Worm (Caenorhabditis elegans): Measurements from ENCODE around the gene F54D5.23.

F54D5.23 gene

ce11 chrII:11535924-11536323 is 33.2 kb downstream of the F54D5.23 start:
- TF ChIP-seq lsy-2 (tag; optimal IDR thresholded peaks at IDR 0.05) (no peak), zip-8 (tag; optimal IDR thresholded peaks at IDR 0.05) (peak; percentile 99)

ce11 chrII:11535429-11535828 is 33.7 kb downstream of the F54D5.23 start:
- TF ChIP-seq nhr-2 (tag; optimal IDR thresholded peaks at IDR 0.05) (peak; percentile 82), ztf-11 (tag; optimal IDR thresholded peaks at IDR 0.05) (peak; percentile 22), lin-32 (GFP tag; optimal IDR thresholded peaks at IDR 0.05) (no peak), mep-1 (tag; optimal IDR thresholded peaks at IDR 0.05) (no peak), drap-1 (GFP tag; optimal IDR thresholded peaks at IDR 0.05) (peak; percentile 61), sptf-1 (tag; optimal IDR thresholded peaks at IDR 0.05) (peak; percentile 76), ceh-39 (tag; optimal IDR thresholded peaks at IDR 0.05) (peak; percentile 41), ceh-43 (GFP tag; optimal IDR thresholded peaks at IDR 0.05) (peak; percentile 20), cnd-1 (tag; optimal IDR thresholded peaks at IDR 0.05) (peak; percentile 66), unc-62 (GFP tag; optimal IDR thresholded peaks at IDR 0.05) (peak; percentile 45), ces-1 (GFP tag; optimal IDR thresholded peaks at IDR 0.05) (peak; percentile 35), sem-2 (GFP tag; optimal IDR thresholded peaks at IDR 0.05) (peak; percentile 40), nhr-28 (tag; optimal IDR thresholded peaks at IDR 0.05) (no peak), mls-2 (tag; optimal IDR thresholded peaks at IDR 0.05) (peak; percentile 73), nhr-237 (tag; optimal IDR thresholded peaks at IDR 0.05) (no peak)

- peak; percentile 56 for TF ChIP-seq lin-32 (GFP tag; optimal IDR thresholded peaks at IDR 0.05)
- TF ChIP-seq hlh-1 (tag; optimal IDR thresholded peaks at IDR 0.05) = peak; percentile 7
- TF ChIP-seq ces-1 (GFP tag; optimal IDR thresholded peaks at IDR 0.05) = peak; percentile 61
- peak; percentile 68 for TF ChIP-seq cnd-1 (tag; optimal IDR thresholded peaks at IDR 0.05)
- TF ChIP-seq bed-3 (GFP tag; optimal IDR thresholded peaks at IDR 0.05) = peak; percentile 17
- TF ChIP-seq M03D4.4 (tag; optimal IDR thresholded peaks at IDR 0.05) = peak; percentile 49
- peak; percentile 6 for TF ChIP-seq tbx-8 (GFP tag; optimal IDR thresholded peaks at IDR 0.05)
- TF ChIP-seq pha-4 (tag; optimal IDR thresholded peaks at IDR 0.05) = peak; percentile 22
- TF ChIP-seq mep-1 (tag; optimal IDR thresholded peaks at IDR 0.05) = peak; percentile 85
- TF ChIP-seq sptf-1 (tag; optimal IDR thresholded peaks at IDR 0.05) = peak; percentile 95
- TF ChIP-seq unc-120 (tag; optimal IDR thresholded peaks at IDR 0.05; ENCODE audit: poor library complexity, severe bottlenecking) = peak; percentile 79
- TF ChIP-seq lin-13 (tag; optimal IDR thresholded peaks at IDR 0.05) = peak; percentile 77
- TF ChIP-seq ham-2 (GFP tag; optimal IDR thresholded peaks at IDR 0.05) = peak; percentile 26
- peak; percentile 1 for TF ChIP-seq nhr-237 (tag; optimal IDR thresholded peaks at IDR 0.05)
- peak; percentile 57 for TF ChIP-seq drap-1 (GFP tag; optimal IDR thresholded peaks at IDR 0.05)
- peak; percentile 52 for TF ChIP-seq mls-2 (tag; optimal IDR thresholded peaks at IDR 0.05)
- peak; percentile 46 for TF ChIP-seq lsy-2 (tag; optimal IDR thresholded peaks at IDR 0.05)
Observed at ce11 chrII:11534429-11535099, 34.5 kb downstream of the F54D5.23 start, which contains the start of gene Y62F5A.12. Gene Y62F5A.12 (minus strand): TSS chrII:11534479.

- TF ChIP-seq ceh-39 (tag; optimal IDR thresholded peaks at IDR 0.05) (no peak), ceh-83 (GFP tag; optimal IDR thresholded peaks at IDR 0.05) (no peak), ces-1 (GFP tag; optimal IDR thresholded peaks at IDR 0.05) (no peak), blmp-1 (tag; optimal IDR thresholded peaks at IDR 0.05) (no peak), ham-2 (GFP tag; optimal IDR thresholded peaks at IDR 0.05) (no peak), elt-3 (tag; optimal IDR thresholded peaks at IDR 0.05) (no peak), unc-120 (tag; optimal IDR thresholded peaks at IDR 0.05; ENCODE audit: poor library complexity, severe bottlenecking) (no peak), M03D4.4 (tag; optimal IDR thresholded peaks at IDR 0.05) (no peak), pha-4 (tag; optimal IDR thresholded peaks at IDR 0.05) (no peak), lsy-2 (tag; optimal IDR thresholded peaks at IDR 0.05) (no peak), drap-1 (GFP tag; optimal IDR thresholded peaks at IDR 0.05) (no peak), nhr-2 (tag; optimal IDR thresholded peaks at IDR 0.05) (no peak), ztf-11 (tag; optimal IDR thresholded peaks at IDR 0.05) (no peak), hlh-1 (tag; optimal IDR thresholded peaks at IDR 0.05) (no peak)
Observed at ce11 chrII:11533716-11534115, 35.4 kb downstream of the F54D5.23 start, which contains the start of gene mdt-8. Gene mdt-8 (minus strand): TSS chrII:11533816.

ce11 chrII:11526954-11527353 is 42.1 kb downstream of the F54D5.23 start, which contains the start of gene age-1:
Gene age-1 (minus strand): TSS chrII:11527054.
- TF ChIP-seq mab-5 (tag; optimal IDR thresholded peaks at IDR 0.05) = no peak
- TF ChIP-seq blmp-1 (tag; optimal IDR thresholded peaks at IDR 0.05) = no peak
- no peak for TF ChIP-seq ztf-11 (tag; optimal IDR thresholded peaks at IDR 0.05)
- TF ChIP-seq lin-32 (GFP tag; optimal IDR thresholded peaks at IDR 0.05) = no peak
- TF ChIP-seq pha-4 (tag; optimal IDR thresholded peaks at IDR 0.05) = no peak
- no peak for TF ChIP-seq elt-1 (tag; optimal IDR thresholded peaks at IDR 0.05; ENCODE audit: borderline replicate concordance, insufficient read depth)
- TF ChIP-seq hlh-1 (tag; optimal IDR thresholded peaks at IDR 0.05) = no peak
- no peak for TF ChIP-seq bed-3 (GFP tag; optimal IDR thresholded peaks at IDR 0.05)
- no peak for TF ChIP-seq ceh-43 (GFP tag; optimal IDR thresholded peaks at IDR 0.05)
